Worm (Caenorhabditis elegans): ENCODE data around the gene unc-132.

DNA sequence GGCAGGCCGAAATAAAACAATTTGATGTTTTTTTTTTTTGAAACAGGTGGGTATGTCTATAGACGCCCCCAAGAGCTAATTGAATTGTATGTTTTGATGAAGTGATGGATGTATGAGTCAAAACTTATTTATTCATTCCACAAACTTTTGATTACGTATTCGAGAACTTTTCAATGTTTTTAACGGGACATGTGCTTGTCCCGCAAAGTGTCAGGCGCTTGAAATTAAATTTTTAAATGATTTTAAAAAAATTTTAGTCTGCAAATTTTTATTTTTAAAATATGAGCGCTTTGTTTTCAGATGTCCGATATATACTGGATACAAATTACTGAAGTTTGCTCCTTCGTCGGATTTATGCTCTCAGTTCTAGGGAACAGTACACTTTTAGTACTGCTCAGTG, 37.4 kb upstream of the unc-132 start, which contains the start of gene str-114:
- TF ChIP-seq scrt-1 (GFP tag; IDR thresholded peaks at IDR 0.05) (no peak), ama-1 (optimal IDR thresholded peaks at IDR 0.05) (no peak)

Data from whole organism, early embryonic.